Worm (Caenorhabditis elegans) whole organism, mixed stage, embryonic: ENCODE measurements around the gene pld-1.

Experiments
- blmp-1 ChIP-seq: fragments of 150-350 bp; optimal IDR thresholded peaks from 2 replicates; lab custom pipeline; 2014; ENCODE audit warnings: missing biosample characterization, missing genetic modification characterization
- elt-1 ChIP-seq: sonication (generic microtip); optimal IDR thresholded peaks from 2 replicates; lab custom pipeline; 2017; ENCODE audit warnings: missing genetic modification characterization, mild to moderate bottlenecking, missing compliant biosample characterization, antibody characterized with exemption, moderate library complexity, borderline replicate concordance; ENCODE audit not compliant: insufficient read depth
- hlh-1 ChIP-seq: fragments of 150-350 bp; optimal IDR thresholded peaks from 2 replicates; lab custom pipeline; 2014; ENCODE audit warnings: missing biosample characterization, missing genetic modification reagents, missing genetic modification characterization
- lsy-2 ChIP-seq: fragments of 150-350 bp; optimal IDR thresholded peaks from 2 replicates; lab custom pipeline; 2014; ENCODE audit warnings: missing biosample characterization, missing genetic modification characterization
- nhr-12 ChIP-seq: fragments of 150-350 bp; optimal IDR thresholded peaks from 2 replicates; lab custom pipeline; 2014; ENCODE audit warnings: missing biosample characterization, missing genetic modification characterization
- nhr-28 ChIP-seq: fragments of 150-350 bp; optimal IDR thresholded peaks from 2 replicates; lab custom pipeline; 2014; ENCODE audit warnings: missing biosample characterization, missing genetic modification characterization
- sem-2 ChIP-seq: fragments of 200-800 bp; sonication (Bioruptor generic); optimal IDR thresholded peaks from 2 replicates; lab custom pipeline; 2018; ENCODE audit warnings: mild to moderate bottlenecking, missing genetic modification characterization, missing compliant biosample characterization
- snpc-4 ChIP-seq: fragments of 150-350 bp; optimal IDR thresholded peaks from 2 replicates; lab custom pipeline; 2014; ENCODE audit warnings: missing biosample characterization, missing genetic modification characterization
- sptf-1 ChIP-seq: sonication (generic microtip); optimal IDR thresholded peaks from 2 replicates; lab custom pipeline; 2017; ENCODE audit warnings: mild to moderate bottlenecking, missing genetic modification characterization, moderate library complexity, missing compliant biosample characterization
- ztf-11 ChIP-seq: fragments of 150-350 bp; optimal IDR thresholded peaks from 2 replicates; lab custom pipeline; 2014; ENCODE audit warnings: missing biosample characterization, missing genetic modification characterization

DNA sequence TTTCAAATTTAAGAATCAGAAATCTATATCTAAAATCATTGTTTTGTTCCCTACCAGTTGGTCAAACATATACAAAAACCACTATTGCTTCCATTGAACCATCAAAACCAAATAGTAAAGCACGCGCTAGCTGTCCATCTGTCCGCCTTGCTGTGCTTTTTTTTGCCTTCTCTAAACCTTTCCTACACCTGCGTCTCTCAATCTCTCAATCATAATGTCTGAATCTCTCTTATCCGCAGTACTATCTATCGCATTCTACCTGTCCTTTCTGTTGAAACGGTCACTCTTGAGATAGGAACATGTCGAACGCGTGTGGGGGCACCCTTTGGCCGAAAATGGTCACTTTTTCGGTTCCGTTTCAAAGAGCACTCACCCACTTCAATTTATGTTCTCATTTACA is 44.2 kb downstream of the pld-1 start:
- TF ChIP-seq nhr-28 (no peak), sem-2 (GFP tag; lab: Kevin White, UChicago) (no peak), nhr-12 (tag; lab: Kevin White, UChicago) (no peak), sptf-1 (no peak), hlh-1 (tag; lab: Kevin White, UChicago) (no peak), snpc-4 (no peak), lsy-2 (tag; lab: Kevin White, UChicago) (peak; percentile 22), ztf-11 (tag; lab: Kevin White, UChicago) (no peak), elt-1 (no peak), blmp-1 (tag; lab: Kevin White, UChicago) (no peak)
